Worm (Caenorhabditis elegans): Measurements from ENCODE around the gene T23G4.2.

DNA sequence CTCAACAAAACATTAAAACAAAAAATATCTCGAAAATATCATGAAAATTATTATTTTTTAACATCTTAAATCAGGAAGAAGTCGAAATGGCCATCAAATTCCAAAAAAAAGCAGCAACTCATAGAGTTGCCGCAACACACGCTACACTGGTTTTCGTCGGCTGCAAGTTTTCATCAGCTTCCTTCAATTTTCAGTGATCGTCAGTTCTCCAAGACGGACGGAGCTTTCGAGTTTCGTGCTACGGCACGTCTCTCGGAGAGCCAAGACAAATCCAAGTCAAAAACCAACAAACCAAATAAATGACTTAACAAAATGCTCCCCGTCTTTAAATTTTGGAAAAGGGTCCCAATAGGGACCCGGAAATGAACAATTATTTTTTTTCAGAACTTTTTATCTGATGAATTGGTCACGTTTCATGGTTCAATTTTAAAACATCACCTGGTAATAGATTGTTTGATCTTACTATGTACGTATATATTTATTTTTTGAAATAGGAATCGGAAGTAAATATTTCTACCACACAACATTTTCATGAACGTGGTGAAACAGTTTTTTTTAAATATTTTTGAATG, 19.8 kb upstream of the T23G4.2 start:
- TF ChIP-seq fos-1 (tag; optimal IDR thresholded peaks at IDR 0.05): no peak
- TF ChIP-seq F13H6.1 (tag; optimal IDR thresholded peaks at IDR 0.05): no peak
- no peak for TF ChIP-seq nhr-10 (tag; optimal IDR thresholded peaks at IDR 0.05)
- TF ChIP-seq R02D3.7 (tag; optimal IDR thresholded peaks at IDR 0.05): no peak
- no peak for TF ChIP-seq lin-13 (GFP tag; optimal IDR thresholded peaks at IDR 0.05)
- TF ChIP-seq nhr-6 (tag; optimal IDR thresholded peaks at IDR 0.05): no peak
- no peak for TF ChIP-seq aly-2 (tag; optimal IDR thresholded peaks at IDR 0.05)
- no peak for TF ChIP-seq ceh-82 (tag; optimal IDR thresholded peaks at IDR 0.05)
- TF ChIP-seq lin-39 (tag; optimal IDR thresholded peaks at IDR 0.05): no peak
- TF ChIP-seq dmd-4 (tag; optimal IDR thresholded peaks at IDR 0.05): no peak
